3 worm cellular contexts compared by ENCODE assay signal in genomic region chrIII:6898518-6898917, ce11.
TF ChIP-seq lines count a peak whose summit lies in the region.

No protein-coding gene starts in this region.

TF ChIP-seq in whole organism, L1 larva, 84 proteins besides CTCF, POLR2A, EP300 and RAD21 (continued from another document and continues in another):
- TF ChIP-seq lin-35 (GFP tag; optimal IDR thresholded peaks at IDR 0.05; lab: Kevin White, UChicago), result peak in 1 of 2 experiments; percentile 61
- peak; percentile 21 for TF ChIP-seq mep-1 (tag; optimal IDR thresholded peaks at IDR 0.05; lab: Kevin White, UChicago)
- no peak for TF ChIP-seq ceh-63 (GFP tag; optimal IDR thresholded peaks at IDR 0.05; lab: Kevin White, UChicago)
- TF ChIP-seq aha-1 (tag; optimal IDR thresholded peaks at IDR 0.05; lab: Kevin White, UChicago), result no peak
- TF ChIP-seq tlp-1 (tag; optimal IDR thresholded peaks at IDR 0.05; lab: Kevin White, UChicago), result no peak
- peak; percentile 83 for TF ChIP-seq nhr-20 (tag; optimal IDR thresholded peaks at IDR 0.05; lab: Kevin White, UChicago)
- no peak for TF ChIP-seq nhr-84 (tag; optimal IDR thresholded peaks at IDR 0.05; lab: Kevin White, UChicago)
- no peak for TF ChIP-seq ces-1 (GFP tag; optimal IDR thresholded peaks at IDR 0.05; lab: Kevin White, UChicago)
- TF ChIP-seq lin-39 (tag; optimal IDR thresholded peaks at IDR 0.05; lab: Kevin White, UChicago), result peak; percentile 29
- peak; percentile 11 for TF ChIP-seq elt-2 (tag; optimal IDR thresholded peaks at IDR 0.05; lab: Kevin White, UChicago)
- no peak for TF ChIP-seq skn-1 (tag; optimal IDR thresholded peaks at IDR 0.05; lab: Kevin White, UChicago)
- no peak for TF ChIP-seq unc-86 (tag; optimal IDR thresholded peaks at IDR 0.05; lab: Kevin White, UChicago)
- peak; percentile 44 for TF ChIP-seq nhr-47 (tag; optimal IDR thresholded peaks at IDR 0.05; lab: Kevin White, UChicago)
- peak; percentile 4 for TF ChIP-seq lir-3 (tag; optimal IDR thresholded peaks at IDR 0.05; lab: Kevin White, UChicago; ENCODE audit: poor library complexity)
- TF ChIP-seq C34B4.2 (tag; optimal IDR thresholded peaks at IDR 0.05; lab: Kevin White, UChicago), result no peak
- TF ChIP-seq lin-15B (tag; optimal IDR thresholded peaks at IDR 0.05; lab: Kevin White, UChicago), result no peak
- TF ChIP-seq sup-37 (GFP tag; optimal IDR thresholded peaks at IDR 0.05; lab: Kevin White, UChicago), result no peak
- TF ChIP-seq pqm-1 (tag; optimal IDR thresholded peaks at IDR 0.05; lab: Kevin White, UChicago), result no peak
- TF ChIP-seq unc-30 (tag; optimal IDR thresholded peaks at IDR 0.05; lab: Kevin White, UChicago), result no peak
- no peak for TF ChIP-seq sptf-1 (tag; optimal IDR thresholded peaks at IDR 0.05; lab: Kevin White, UChicago)
- no peak for TF ChIP-seq Y116A8C.19 (tag; optimal IDR thresholded peaks at IDR 0.05; lab: Kevin White, UChicago; ENCODE audit: borderline replicate concordance)
- no peak for TF ChIP-seq alr-1 (tag; optimal IDR thresholded peaks at IDR 0.05; lab: Kevin White, UChicago; ENCODE audit: borderline replicate concordance)
- peak; percentile 56 for TF ChIP-seq unc-130 (tag; optimal IDR thresholded peaks at IDR 0.05; lab: Kevin White, UChicago)
- no peak for TF ChIP-seq zag-1 (tag; optimal IDR thresholded peaks at IDR 0.05; lab: Kevin White, UChicago)
- TF ChIP-seq swsn-7 (tag; optimal IDR thresholded peaks at IDR 0.05; lab: Kevin White, UChicago), result peak; percentile 12
- peak; percentile 50 for TF ChIP-seq grh-1 (GFP tag; IDR thresholded peaks at IDR 0.05; lab: Robert Waterston, UW)
- TF ChIP-seq snpc-4 (tag; optimal IDR thresholded peaks at IDR 0.05; lab: Kevin White, UChicago), result no peak
- TF ChIP-seq pax-3 (tag; optimal IDR thresholded peaks at IDR 0.05; lab: Kevin White, UChicago), result no peak
- no peak for TF ChIP-seq xbp-1 (tag; optimal IDR thresholded peaks at IDR 0.05; lab: Kevin White, UChicago)
- TF ChIP-seq fkh-4 (tag; optimal IDR thresholded peaks at IDR 0.05; lab: Kevin White, UChicago; ENCODE audit: borderline replicate concordance), result no peak
- TF ChIP-seq isw-1 (GFP tag; IDR thresholded peaks at IDR 0.05; lab: Robert Waterston, UW), result no peak
- TF ChIP-seq mef-2 (tag; optimal IDR thresholded peaks at IDR 0.05; lab: Kevin White, UChicago), result no peak
- TF ChIP-seq hlh-4 (tag; optimal IDR thresholded peaks at IDR 0.05; lab: Kevin White, UChicago), result no peak
- no peak for TF ChIP-seq aly-2 (tag; optimal IDR thresholded peaks at IDR 0.05; lab: Kevin White, UChicago)
- no peak for TF ChIP-seq fkh-10 (GFP tag; optimal IDR thresholded peaks at IDR 0.05; lab: Kevin White, UChicago)
- no peak for TF ChIP-seq F16B12.6 (tag; optimal IDR thresholded peaks at IDR 0.05; lab: Kevin White, UChicago)
- TF ChIP-seq jun-1 (tag; optimal IDR thresholded peaks at IDR 0.05; lab: Kevin White, UChicago), result no peak
- TF ChIP-seq nhr-76 (tag; optimal IDR thresholded peaks at IDR 0.05; lab: Kevin White, UChicago), result no peak
- TF ChIP-seq efl-1 (optimal IDR thresholded peaks at IDR 0.05; lab: Kevin White, UChicago), result peak; percentile 9 to 21
- peak in 1 of 2 experiments; percentile 11 for TF ChIP-seq efl-1 (GFP tag; optimal IDR thresholded peaks at IDR 0.05 in 1 of 2; lab: Kevin White, UChicago)
- TF ChIP-seq nhr-12 (tag; optimal IDR thresholded peaks at IDR 0.05; lab: Kevin White, UChicago), result no peak
- peak; percentile 40 for TF ChIP-seq ztf-4 (tag; optimal IDR thresholded peaks at IDR 0.05; lab: Kevin White, UChicago)
- TF ChIP-seq ceh-82 (tag; optimal IDR thresholded peaks at IDR 0.05; lab: Kevin White, UChicago), result no peak
- peak; percentile 26 for TF ChIP-seq lin-13 (GFP tag; optimal IDR thresholded peaks at IDR 0.05; lab: Kevin White, UChicago)
- TF ChIP-seq nhr-237 (tag; optimal IDR thresholded peaks at IDR 0.05; lab: Kevin White, UChicago), result no peak

TF ChIP-seq in whole organism, L2 larva, 48 proteins besides CTCF, POLR2A, EP300 and RAD21 (continued from another document):
- TF ChIP-seq gmeb-1 (tag; optimal IDR thresholded peaks at IDR 0.05; lab: Kevin White, UChicago), result peak; percentile 57

TF ChIP-seq in whole organism, L4 larva, 104 proteins besides CTCF, POLR2A, EP300 and RAD21 (continued from another document):
- TF ChIP-seq vab-7 (GFP tag; IDR thresholded peaks at IDR 0.05; lab: Robert Waterston, UW) (no peak), egl-27 (tag; optimal IDR thresholded peaks at IDR 0.05; lab: Kevin White, UChicago) (no peak), D1046.2 (GFP tag; IDR thresholded peaks at IDR 0.05; lab: Robert Waterston, UW) (no peak), unc-62 (GFP tag; optimal IDR thresholded peaks at IDR 0.05 in 1 of 2; lab: Kevin White, UChicago) (peak in 1 of 2 experiments; percentile 72), unc-62 (tag; optimal IDR thresholded peaks at IDR 0.05; lab: Kevin White, UChicago) (no peak), snpc-1.2 (GFP tag; IDR thresholded peaks at IDR 0.05; lab: Robert Waterston, UW) (no peak), nhr-237 (tag; optimal IDR thresholded peaks at IDR 0.05; lab: Kevin White, UChicago) (no peak), arid-1 (GFP tag; conservative IDR thresholded peaks at IDR 0.05; lab: Robert Waterston, UW) (no peak), nhr-111 (GFP tag; optimal IDR thresholded peaks at IDR 0.05; lab: Kevin White, UChicago) (no peak), daf-12 (tag; optimal IDR thresholded peaks at IDR 0.05; lab: Kevin White, UChicago) (no peak), ztf-11 (tag; optimal IDR thresholded peaks at IDR 0.05; lab: Kevin White, UChicago) (no peak), lin-15B (tag; optimal IDR thresholded peaks at IDR 0.05; lab: Kevin White, UChicago) (no peak), ceh-62 (tag; optimal IDR thresholded peaks at IDR 0.05; lab: Kevin White, UChicago) (no peak), nhr-102 (tag; optimal IDR thresholded peaks at IDR 0.05; lab: Kevin White, UChicago) (no peak), saeg-2 (GFP tag; IDR thresholded peaks at IDR 0.05; lab: Robert Waterston, UW) (no peak), nhr-6 (tag; optimal IDR thresholded peaks at IDR 0.05; lab: Kevin White, UChicago) (no peak), nhr-77 (tag; optimal IDR thresholded peaks at IDR 0.05; lab: Kevin White, UChicago) (no peak), hlh-11 (tag; optimal IDR thresholded peaks at IDR 0.05; lab: Kevin White, UChicago) (peak; percentile 81), mdt-29 (GFP tag; IDR thresholded peaks at IDR 0.05; lab: Robert Waterston, UW) (no peak), set-16 (GFP tag; IDR thresholded peaks at IDR 0.05; lab: Robert Waterston, UW) (no peak), ceh-44 (GFP tag; IDR thresholded peaks at IDR 0.05; lab: Robert Waterston, UW) (no peak), mep-1 (tag; optimal IDR thresholded peaks at IDR 0.05; lab: Kevin White, UChicago) (peak; percentile 39), dve-1 (tag; optimal IDR thresholded peaks at IDR 0.05; lab: Kevin White, UChicago; ENCODE audit: insufficient read depth) (peak; percentile 61), lin-13 (GFP tag; optimal IDR thresholded peaks at IDR 0.05; lab: Kevin White, UChicago) (no peak), unc-130 (GFP tag; optimal IDR thresholded peaks at IDR 0.05; lab: Kevin White, UChicago) (no peak), pqm-1 (tag; optimal IDR thresholded peaks at IDR 0.05; lab: Kevin White, UChicago) (no peak), daf-16 (GFP tag; optimal IDR thresholded peaks at IDR 0.05; lab: Kevin White, UChicago) (peak in 1 of 2 experiments; percentile 1), daf-16 (tag; optimal IDR thresholded peaks at IDR 0.05; lab: Kevin White, UChicago) (peak; percentile 22), T20F7.1 (GFP tag; optimal IDR thresholded peaks at IDR 0.05; lab: Kevin White, UChicago) (peak; percentile 51), sdz-12 (GFP tag; optimal IDR thresholded peaks at IDR 0.05; lab: Kevin White, UChicago) (no peak), rbr-2 (tag; optimal IDR thresholded peaks at IDR 0.05; lab: Kevin White, UChicago) (no peak), ceh-28 (tag; optimal IDR thresholded peaks at IDR 0.05; lab: Kevin White, UChicago) (no peak), ceh-32 (tag; optimal IDR thresholded peaks at IDR 0.05; lab: Kevin White, UChicago; ENCODE audit: poor library complexity) (no peak), lin-39 (tag; optimal IDR thresholded peaks at IDR 0.05; lab: Kevin White, UChicago) (no peak), Y5F2A.4 (GFP tag; optimal IDR thresholded peaks at IDR 0.05; lab: Kevin White, UChicago) (no peak), T26A8.4 (GFP tag; IDR thresholded peaks at IDR 0.05; lab: Robert Waterston, UW) (no peak), mdl-1 (tag; optimal IDR thresholded peaks at IDR 0.05; lab: Kevin White, UChicago) (peak in 1 of 2 experiments; percentile 52), Y75B8A.6 (GFP tag; IDR thresholded peaks at IDR 0.05; lab: Robert Waterston, UW) (no peak), ZK546.5 (tag; optimal IDR thresholded peaks at IDR 0.05; lab: Kevin White, UChicago) (no peak), daf-19 (GFP tag; conservative IDR thresholded peaks at IDR 0.05; lab: Robert Waterston, UW) (no peak), nhr-25 (tag; optimal IDR thresholded peaks at IDR 0.05; lab: Kevin White, UChicago; ENCODE audit: borderline replicate concordance, insufficient read depth) (no peak), ama-1 (optimal IDR thresholded peaks at IDR 0.05; lab: Kevin White, UChicago) (no peak), tag-97 (GFP tag; IDR thresholded peaks at IDR 0.05; lab: Robert Waterston, UW) (no peak), aha-1 (tag; lab: Kevin White, UChicago) (no peak), dmd-6 (GFP tag; IDR thresholded peaks at IDR 0.05; lab: Robert Waterston, UW) (peak; percentile 74), lin-38 (GFP tag; IDR thresholded peaks at IDR 0.05; lab: Robert Waterston, UW) (no peak), tra-1 (GFP tag; IDR thresholded peaks at IDR 0.05; lab: Robert Waterston, UW) (0 out of 2 replicates have a peak, but pooled peaks have one; percentile 30), lsy-2 (tag; optimal IDR thresholded peaks at IDR 0.05; lab: Kevin White, UChicago) (peak in 1 of 2 experiments; percentile 44), zip-2 (tag; optimal IDR thresholded peaks at IDR 0.05; lab: Kevin White, UChicago) (no peak), mxl-3 (GFP tag; optimal IDR thresholded peaks at IDR 0.05; lab: Kevin White, UChicago) (no peak), spr-3 (GFP tag; optimal IDR thresholded peaks at IDR 0.05; lab: Kevin White, UChicago) (no peak), hmg-1.1 (GFP tag; IDR thresholded peaks at IDR 0.05; lab: Robert Waterston, UW) (no peak), lin-1 (GFP tag; IDR thresholded peaks at IDR 0.05; lab: Robert Waterston, UW) (0 out of 2 replicates have a peak, but pooled peaks have one; percentile 31), madf-9 (GFP tag; conservative IDR thresholded peaks at IDR 0.05; lab: Robert Waterston, UW) (no peak), nhr-11 (tag; optimal IDR thresholded peaks at IDR 0.05; lab: Kevin White, UChicago) (peak; percentile 69), nhr-28 (tag; optimal IDR thresholded peaks at IDR 0.05; lab: Kevin White, UChicago) (peak; percentile 80), dmd-9 (GFP tag; IDR thresholded peaks at IDR 0.05; lab: Robert Waterston, UW) (no peak), egl-43 (GFP tag; IDR thresholded peaks at IDR 0.05; lab: Robert Waterston, UW) (no peak), skn-1 (tag; optimal IDR thresholded peaks at IDR 0.05; lab: Kevin White, UChicago) (no peak), Y48G9A.11 (GFP tag; IDR thresholded peaks at IDR 0.05; lab: Robert Waterston, UW) (no peak), hlh-30 (tag; optimal IDR thresholded peaks at IDR 0.05; lab: Kevin White, UChicago; ENCODE audit: insufficient read depth) (peak; percentile 84), dpl-1 (GFP tag; optimal IDR thresholded peaks at IDR 0.05; lab: Kevin White, UChicago) (no peak), ceh-20 (GFP tag; IDR thresholded peaks at IDR 0.05; lab: Robert Waterston, UW) (peak; percentile 58; the same call in 1 of the 2 replicates), fos-1 (tag; optimal IDR thresholded peaks at IDR 0.05; lab: Kevin White, UChicago) (no peak), fkh-10 (GFP tag; optimal IDR thresholded peaks at IDR 0.05; lab: Kevin White, UChicago) (no peak), dmd-8 (GFP tag; IDR thresholded peaks at IDR 0.05; lab: Robert Waterston, UW) (no peak), nhr-41 (GFP tag; IDR thresholded peaks at IDR 0.05; lab: Robert Waterston, UW) (no peak), cey-2 (tag; optimal IDR thresholded peaks at IDR 0.05; lab: Kevin White, UChicago; ENCODE audit: borderline replicate concordance, insufficient read depth) (no peak), mes-2 (tag; optimal IDR thresholded peaks at IDR 0.05; lab: Kevin White, UChicago; ENCODE audit: poor library complexity, severe bottlenecking) (no peak), snpc-4 (tag; optimal IDR thresholded peaks at IDR 0.05; lab: Kevin White, UChicago) (no peak), lim-7 (GFP tag; IDR thresholded peaks at IDR 0.05; lab: Robert Waterston, UW) (no peak), F37D6.2 (tag; optimal IDR thresholded peaks at IDR 0.05; lab: Kevin White, UChicago) (no peak), aly-2 (tag; optimal IDR thresholded peaks at IDR 0.05; lab: Kevin White, UChicago) (no peak), unc-39 (tag; optimal IDR thresholded peaks at IDR 0.05; lab: Kevin White, UChicago) (no peak), F44E2.7 (GFP tag; IDR thresholded peaks at IDR 0.05; lab: Robert Waterston, UW) (no peak), F10B5.3 (tag; optimal IDR thresholded peaks at IDR 0.05; lab: Kevin White, UChicago) (no peak), ZK337.2 (GFP tag; IDR thresholded peaks at IDR 0.05; lab: Robert Waterston, UW) (no peak), zip-11 (GFP tag; IDR thresholded peaks at IDR 0.05; lab: Robert Waterston, UW) (no peak), F26F4.8 (GFP tag; conservative IDR thresholded peaks at IDR 0.05; lab: Robert Waterston, UW) (no peak), nhr-48 (tag; optimal IDR thresholded peaks at IDR 0.05; lab: Kevin White, UChicago) (peak; percentile 47), R02D3.7 (tag; optimal IDR thresholded peaks at IDR 0.05; lab: Kevin White, UChicago) (no peak), pha-4 (GFP tag; IDR thresholded peaks at IDR 0.05; lab: Robert Waterston, UW) (no peak), pha-4 (tag; optimal IDR thresholded peaks at IDR 0.05; lab: Kevin White, UChicago) (no peak), nhr-10 (tag; optimal IDR thresholded peaks at IDR 0.05; lab: Kevin White, UChicago) (no peak), ceh-82 (tag; optimal IDR thresholded peaks at IDR 0.05; lab: Kevin White, UChicago) (no peak), php-3 (GFP tag; IDR thresholded peaks at IDR 0.05; lab: Robert Waterston, UW) (0 out of 2 replicates have a peak, but pooled peaks have one; percentile 38), F49E8.2 (tag; optimal IDR thresholded peaks at IDR 0.05; lab: Kevin White, UChicago; ENCODE audit: borderline replicate concordance) (no peak), lin-29 (GFP tag; IDR thresholded peaks at IDR 0.05; lab: Robert Waterston, UW) (no peak)
TF ChIP-seq in whole organism, L4 larva: peak in this region for 19.
